Worm (Caenorhabditis elegans): ENCODE measurements around the gene srbc-66.

ce11 chrV:3524970-3525369 lies 5.5 kb upstream of the srbc-66 start, which contains the start of gene T24A6.7:
- TF ChIP-seq nhr-237 (tag; optimal IDR thresholded peaks at IDR 0.05) (no peak), cey-2 (tag; optimal IDR thresholded peaks at IDR 0.05; ENCODE audit: borderline replicate concordance, insufficient read depth) (no peak), skn-1 (tag; optimal IDR thresholded peaks at IDR 0.05) (no peak), mdl-1 (tag; optimal IDR thresholded peaks at IDR 0.05) (no peak), snpc-4 (tag; optimal IDR thresholded peaks at IDR 0.05) (no peak)
